Worm (Caenorhabditis elegans) whole organism, L2 larva: ENCODE data around the gene far-8.

Experiments used
- R02D3.7 ChIP-seq: fragments of 150-350 bp; optimal IDR thresholded peaks from 2 replicates; lab custom pipeline; 2014; ENCODE audit warnings: missing biosample characterization, missing genetic modification characterization
- alr-1 ChIP-seq: fragments of 150-350 bp; optimal IDR thresholded peaks from 2 replicates; lab custom pipeline; 2014; ENCODE audit warnings: missing biosample characterization, missing genetic modification characterization
- aly-2 ChIP-seq: fragments of 150-350 bp; optimal IDR thresholded peaks from 2 replicates; lab custom pipeline; 2014; ENCODE audit warnings: missing biosample characterization, missing genetic modification characterization
- ama-1 ChIP-seq: fragments of 150-350 bp; optimal IDR thresholded peaks from 2 replicates; lab custom pipeline; 2018; ENCODE audit warnings: inconsistent platforms
- fos-1 ChIP-seq: fragments of 150-350 bp; optimal IDR thresholded peaks from 2 replicates; lab custom pipeline; 2014; ENCODE audit warnings: missing biosample characterization, missing genetic modification characterization
- lin-11 ChIP-seq: fragments of 150-350 bp; sonication (generic microtip); optimal IDR thresholded peaks from 2 replicates; lab custom pipeline; 2014; ENCODE audit warnings: missing biosample characterization, missing genetic modification characterization, inconsistent platforms, mixed read lengths
- lin-13 ChIP-seq: fragments of 150-350 bp; optimal IDR thresholded peaks from 2 replicates; lab custom pipeline; 2014; ENCODE audit warnings: missing biosample characterization, missing genetic modification reagents, missing genetic modification characterization
- lin-39 ChIP-seq: fragments of 150-350 bp; optimal IDR thresholded peaks from 2 replicates; lab custom pipeline; 2014; ENCODE audit warnings: missing biosample characterization, missing genetic modification reagents, missing genetic modification characterization
- nhr-11 ChIP-seq: fragments of 150-350 bp; optimal IDR thresholded peaks from 2 replicates; lab custom pipeline; 2014; ENCODE audit warnings: missing biosample characterization, missing genetic modification characterization
- nhr-21 ChIP-seq: fragments of 150-350 bp; optimal IDR thresholded peaks from 2 replicates; lab custom pipeline; 2014; ENCODE audit warnings: missing biosample characterization, missing genetic modification characterization
- nhr-237 ChIP-seq: fragments of 150-350 bp; optimal IDR thresholded peaks from 2 replicates; lab custom pipeline; 2014; ENCODE audit warnings: missing biosample characterization, missing genetic modification characterization
- peb-1 ChIP-seq: fragments of 150-350 bp; optimal IDR thresholded peaks from 2 replicates; lab custom pipeline; 2014; ENCODE audit warnings: missing biosample characterization, missing genetic modification characterization
- unc-62 ChIP-seq: fragments of 150-350 bp; optimal IDR thresholded peaks from 2 replicates; lab custom pipeline; 2014; ENCODE audit warnings: missing biosample characterization, missing genetic modification reagents, missing genetic modification characterization
- ztf-1 ChIP-seq: fragments of 200-800 bp; sonication (Bioruptor generic); conservative IDR thresholded peaks from 2 replicates; pipeline ENCODE4 v1.3.6; 2022; ENCODE audit warnings: missing genetic modification characterization, missing compliant biosample characterization

DNA sequence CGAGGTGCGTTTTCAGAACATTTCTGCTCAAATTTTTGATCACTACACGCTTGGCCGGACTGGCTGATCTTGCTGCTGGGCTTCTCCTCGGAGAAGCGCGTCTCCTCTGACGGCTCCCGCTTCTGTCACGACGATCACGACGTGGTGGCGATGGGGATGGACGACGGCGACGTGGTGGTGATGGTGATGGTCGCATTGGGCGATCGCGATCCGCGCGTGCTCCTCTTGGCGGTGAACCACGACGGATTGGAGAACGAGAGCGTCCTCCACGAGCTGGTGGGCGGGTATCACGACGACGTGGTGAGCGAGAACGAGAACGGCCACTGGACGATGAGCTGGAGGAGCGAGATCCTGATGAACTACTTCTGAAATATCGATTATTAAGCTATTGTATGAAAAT is 10.7 kb downstream of the far-8 start:
- TF ChIP-seq aly-2 (no peak), R02D3.7 (no peak), lin-11 (no peak), fos-1 (no peak), lin-39 (tag; lab: Kevin White, UChicago) (no peak), peb-1 (tag; lab: Kevin White, UChicago) (no peak), nhr-21 (tag; lab: Kevin White, UChicago) (no peak), ztf-1 (GFP tag; lab: Robert Waterston, UW) (no peak), unc-62 (GFP tag; lab: Kevin White, UChicago) (no peak), alr-1 (tag; lab: Kevin White, UChicago) (no peak), lin-13 (GFP tag; lab: Kevin White, UChicago) (no peak), nhr-237 (tag; lab: Kevin White, UChicago) (no peak), ama-1 (no peak), nhr-11 (tag; lab: Kevin White, UChicago) (no peak)
